Worm (Caenorhabditis elegans) whole organism, mixed stage, embryonic: ENCODE data around the gene B0464.9.

Experiments
- ces-1 ChIP-seq: fragments of 150-350 bp; optimal IDR thresholded peaks from 2 replicates; lab custom pipeline; 2014; ENCODE audit warnings: missing biosample characterization, missing genetic modification reagents, missing genetic modification characterization
- flh-1 ChIP-seq: fragments of 200-800 bp; sonication (Bioruptor generic); optimal IDR thresholded peaks from 2 replicates; lab custom pipeline; 2018; ENCODE audit warnings: mild to moderate bottlenecking, missing genetic modification characterization, moderate library complexity, missing compliant biosample characterization
- lin-13 ChIP-seq: fragments of 150-350 bp; optimal IDR thresholded peaks from 2 replicates; lab custom pipeline; 2014; ENCODE audit warnings: missing biosample characterization, missing genetic modification characterization
- nhr-12 ChIP-seq: fragments of 150-350 bp; optimal IDR thresholded peaks from 2 replicates; lab custom pipeline; 2014; ENCODE audit warnings: missing biosample characterization, missing genetic modification characterization
- nhr-28 ChIP-seq: fragments of 150-350 bp; optimal IDR thresholded peaks from 2 replicates; lab custom pipeline; 2014; ENCODE audit warnings: missing biosample characterization, missing genetic modification characterization
- sptf-1 ChIP-seq: sonication (generic microtip); optimal IDR thresholded peaks from 2 replicates; lab custom pipeline; 2017; ENCODE audit warnings: mild to moderate bottlenecking, missing genetic modification characterization, moderate library complexity, missing compliant biosample characterization

DNA sequence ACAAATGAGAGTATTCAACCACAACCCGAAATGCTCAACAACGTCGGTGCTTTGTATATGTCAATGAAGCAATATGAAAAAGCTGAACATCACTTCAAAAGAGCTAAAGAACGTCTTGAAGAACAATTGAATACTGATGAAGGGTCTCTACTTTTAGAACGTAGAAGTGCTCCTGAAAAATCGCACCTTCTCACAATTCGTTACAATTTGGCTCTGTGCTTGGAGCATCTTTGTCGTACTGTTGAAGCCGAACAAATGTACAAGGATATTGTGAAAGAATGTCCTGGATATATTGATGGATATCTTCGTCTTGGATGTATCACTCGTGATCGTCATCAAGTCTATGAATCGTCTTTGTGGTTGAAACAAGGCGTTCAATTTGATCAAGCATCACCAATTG, 28.6 kb downstream of the B0464.9 start:
- TF ChIP-seq ces-1 (GFP tag; lab: Kevin White, UChicago): no peak
- TF ChIP-seq nhr-12: no peak
- TF ChIP-seq sptf-1: no peak
- no peak for TF ChIP-seq flh-1 (GFP tag; lab: Kevin White, UChicago)
- TF ChIP-seq nhr-28: no peak
- TF ChIP-seq lin-13 (tag; lab: Kevin White, UChicago): no peak
